Fruit fly (Drosophila melanogaster) whole organism, adult: ENCODE measurements around the gene CG14329.

ENCODE experiments used
- CG11617 ChIP-seq: fragments of 200-800 bp; sonication (Bioruptor generic); optimal IDR thresholded peaks from 2 replicates; lab custom pipeline; 2017; ENCODE audit warnings: mild to moderate bottlenecking, missing biosample characterization, missing genetic modification reagents, missing genetic modification characterization
- CG12768 ChIP-seq: fragments of 200-800 bp; sonication (Bioruptor generic); optimal IDR thresholded peaks from 2 replicates; lab custom pipeline; 2017; ENCODE audit warnings: missing biosample characterization, missing genetic modification characterization, mild to moderate bottlenecking, moderate library complexity, missing genetic modification reagents
- CG14711 ChIP-seq: fragments of 200-800 bp; sonication (Bioruptor generic); optimal IDR thresholded peaks from 2 replicates; lab custom pipeline; 2018; ENCODE audit warnings: missing biosample characterization, mild to moderate bottlenecking, missing genetic modification characterization, moderate library complexity
- CG1620 ChIP-seq: fragments of 200-800 bp; sonication (Bioruptor generic); optimal IDR thresholded peaks from 2 replicates; lab custom pipeline; 2016; ENCODE audit warnings: missing biosample characterization, missing genetic modification characterization
- CG33017 ChIP-seq: fragments of 200-800 bp; sonication (Bioruptor generic); optimal IDR thresholded peaks from 2 replicates; lab custom pipeline; 2018; ENCODE audit warnings: missing biosample characterization, mild to moderate bottlenecking, missing genetic modification characterization, moderate library complexity
- CG5204 ChIP-seq: fragments of 200-800 bp; sonication (Bioruptor generic); optimal IDR thresholded peaks from 2 replicates; lab custom pipeline; 2016; ENCODE audit warnings: missing biosample characterization, missing genetic modification characterization
- CG7045 ChIP-seq: fragments of 200-800 bp; sonication (Bioruptor generic); optimal IDR thresholded peaks from 2 replicates; lab custom pipeline; 2017; ENCODE audit warnings: missing biosample characterization, mild to moderate bottlenecking, missing genetic modification characterization
- CG7101 ChIP-seq: fragments of 200-800 bp; sonication (Bioruptor generic); optimal IDR thresholded peaks from 2 replicates; lab custom pipeline; 2018; ENCODE audit warnings: missing biosample characterization, mild to moderate bottlenecking, missing genetic modification characterization, moderate library complexity
- Clk ChIP-seq: fragments of 200-800 bp; sonication (Bioruptor generic); optimal IDR thresholded peaks from 2 replicates; lab custom pipeline; 2017; ENCODE audit warnings: missing biosample characterization, missing genetic modification characterization
- Crg-1 ChIP-seq: fragments of 200-800 bp; sonication (Bioruptor generic); optimal IDR thresholded peaks from 2 replicates; lab custom pipeline; 2016; ENCODE audit warnings: missing biosample characterization, missing genetic modification characterization
- Hr96 ChIP-seq: fragments of 200-800 bp; sonication (Bioruptor generic); optimal IDR thresholded peaks from 2 replicates; lab custom pipeline; 2016; ENCODE audit warnings: missing biosample characterization, missing genetic modification characterization
- Mnt ChIP-seq: fragments of 200-800 bp; sonication (Bioruptor generic); optimal IDR thresholded peaks from 2 replicates; lab custom pipeline; 2016; ENCODE audit warnings: missing biosample characterization, mild to moderate bottlenecking, missing genetic modification characterization
- bab1 ChIP-seq: fragments of 200-800 bp; sonication (Bioruptor generic); optimal IDR thresholded peaks from 3 replicates; lab custom pipeline; 2019; ENCODE audit warnings: missing biosample characterization, mild to moderate bottlenecking, missing genetic modification characterization, moderate library complexity
- cic ChIP-seq: fragments of 200-800 bp; sonication (Bioruptor generic); optimal IDR thresholded peaks from 2 replicates; lab custom pipeline; 2017; ENCODE audit warnings: missing biosample characterization, mild to moderate bottlenecking, missing genetic modification characterization, moderate library complexity
- cnc ChIP-seq, 2 experiments: fragments of >200 bp; optimal IDR thresholded peaks; 2 replicates each; lab custom pipeline; 2017
- kay ChIP-seq: fragments of 200-800 bp; sonication (Bioruptor generic); peaks from one replicate; lab custom pipeline; 2016; ENCODE audit warnings: missing biosample characterization, missing genetic modification characterization, borderline replicate concordance
- ovo ChIP-seq: fragments of 200-800 bp; sonication (Bioruptor generic); optimal IDR thresholded peaks from 2 replicates; lab custom pipeline; 2016; ENCODE audit warnings: missing biosample characterization, missing genetic modification characterization
- pad ChIP-seq: fragments of 200-800 bp; sonication (Bioruptor generic); optimal IDR thresholded peaks from 3 replicates; lab custom pipeline; 2017; ENCODE audit warnings: missing biosample characterization, missing genetic modification characterization, mild to moderate bottlenecking, moderate library complexity, missing genetic modification reagents
- tj ChIP-seq: fragments of 200-800 bp; sonication (Bioruptor generic); optimal IDR thresholded peaks from 3 replicates; lab custom pipeline; 2017; ENCODE audit warnings: missing biosample characterization, mild to moderate bottlenecking, missing genetic modification characterization, moderate library complexity
- toe ChIP-seq: fragments of 200-800 bp; sonication (Bioruptor generic); optimal IDR thresholded peaks from 2 replicates; lab custom pipeline; 2016; ENCODE audit warnings: missing biosample characterization, missing genetic modification characterization

The CG14329 gene

DNA sequence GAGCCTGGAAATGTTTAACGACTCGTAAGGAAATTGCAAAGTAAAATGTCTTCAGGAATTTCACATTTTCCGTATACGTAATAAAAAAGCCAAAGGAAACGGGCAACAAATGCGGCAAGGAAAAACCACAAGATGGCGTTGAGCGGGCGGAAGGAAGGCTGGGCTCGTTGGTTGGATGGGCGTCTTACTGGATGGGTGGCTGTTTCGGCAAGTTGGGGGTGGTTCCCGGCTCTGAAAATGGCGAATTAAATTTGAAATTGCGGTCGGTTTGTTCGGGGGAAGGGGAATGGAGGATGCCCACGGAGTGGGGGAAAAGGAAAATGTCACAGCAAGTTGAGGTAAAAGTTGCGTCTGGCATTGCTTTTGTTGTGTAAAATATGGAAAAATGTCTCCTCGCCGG, 9.5 kb upstream of the CG14329 start:
- no peak for TF ChIP-seq CG1620 (GFP tag; lab: Kevin White, UChicago)
- no peak for TF ChIP-seq Crg-1 (GFP tag; lab: Kevin White, UChicago)
- no peak for TF ChIP-seq tj
- no peak for TF ChIP-seq Mnt
- no peak for TF ChIP-seq CG5204 (GFP tag; lab: Kevin White, UChicago)
- TF ChIP-seq ovo (GFP tag; lab: Kevin White, UChicago), result no peak
- TF ChIP-seq kay (GFP tag; lab: Kevin White, UChicago), result no peak
- no peak for TF ChIP-seq pad
- no peak for TF ChIP-seq toe (GFP tag; lab: Kevin White, UChicago)
- TF ChIP-seq CG12768, result no peak
- TF ChIP-seq CG33017 (tag; lab: Kevin White, UChicago), result no peak
- TF ChIP-seq CG11617 (GFP tag; lab: Kevin White, UChicago), result no peak
- TF ChIP-seq CG7045 (GFP tag; lab: Kevin White, UChicago), result no peak

DNA sequence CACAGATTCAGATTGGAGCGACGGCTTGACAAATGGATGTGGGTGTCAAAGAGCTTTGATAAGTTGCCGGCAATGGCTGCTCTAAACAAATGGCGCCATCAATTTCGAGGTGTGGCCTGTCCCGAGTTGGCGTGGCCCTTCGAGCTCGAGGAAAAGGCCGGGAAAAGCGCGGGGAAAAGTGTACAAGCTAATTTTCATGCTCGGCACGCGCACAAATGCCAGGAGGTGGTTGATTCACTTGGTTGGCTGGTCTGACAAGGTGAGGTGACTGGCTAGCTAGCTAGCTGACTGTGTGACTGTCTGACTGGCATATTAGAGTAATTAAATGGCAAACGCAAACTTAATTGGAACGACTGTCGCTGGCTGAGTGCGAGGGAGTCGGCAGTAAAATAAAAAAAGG, 7.3 kb upstream of the CG14329 start:
- TF ChIP-seq Hr96 (GFP tag; lab: Kevin White, UChicago) (no peak), CG1620 (GFP tag; lab: Kevin White, UChicago) (no peak), bab1 (no peak), Crg-1 (GFP tag; lab: Kevin White, UChicago) (no peak), CG5204 (GFP tag; lab: Kevin White, UChicago) (no peak), CG12768 (no peak), Mnt (no peak), CG7045 (GFP tag; lab: Kevin White, UChicago) (no peak), CG7101 (tag; lab: Kevin White, UChicago) (no peak), ovo (GFP tag; lab: Kevin White, UChicago) (no peak), toe (GFP tag; lab: Kevin White, UChicago) (no peak)

DNA sequence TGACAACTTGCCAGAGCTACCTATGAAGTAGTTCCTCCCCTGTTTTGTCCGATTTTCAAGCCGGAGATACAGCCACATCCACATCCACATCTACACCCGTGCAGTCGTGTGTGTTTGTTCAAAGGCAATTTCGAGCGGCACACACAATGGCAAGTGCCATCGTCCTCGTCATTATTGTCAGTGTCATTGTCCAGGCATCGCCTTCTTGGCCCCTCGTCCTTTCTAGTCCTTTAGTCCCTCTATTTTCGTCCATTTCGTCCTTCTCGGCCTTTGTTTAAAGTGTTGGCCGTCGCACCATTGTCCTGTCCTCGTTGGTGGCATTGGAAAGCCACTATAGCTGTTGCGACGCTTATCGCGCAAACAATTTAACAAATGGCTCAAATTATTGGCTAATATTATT, 6.2 kb upstream of the CG14329 start:
- TF ChIP-seq Hr96 (GFP tag; lab: Kevin White, UChicago) (no peak), CG33017 (tag; lab: Kevin White, UChicago) (no peak), toe (GFP tag; lab: Kevin White, UChicago) (no peak), CG14711 (tag; lab: Kevin White, UChicago) (no peak), Clk (GFP tag; lab: Kevin White, UChicago) (no peak), kay (GFP tag; lab: Kevin White, UChicago) (no peak), cnc (optimal IDR thresholded peaks at IDR 0.05; lab: Kevin White, UChicago) (no peak), tj (no peak), Mnt (no peak), CG5204 (GFP tag; lab: Kevin White, UChicago) (no peak), pad (no peak), ovo (GFP tag; lab: Kevin White, UChicago) (no peak), CG7045 (GFP tag; lab: Kevin White, UChicago) (no peak)

DNA sequence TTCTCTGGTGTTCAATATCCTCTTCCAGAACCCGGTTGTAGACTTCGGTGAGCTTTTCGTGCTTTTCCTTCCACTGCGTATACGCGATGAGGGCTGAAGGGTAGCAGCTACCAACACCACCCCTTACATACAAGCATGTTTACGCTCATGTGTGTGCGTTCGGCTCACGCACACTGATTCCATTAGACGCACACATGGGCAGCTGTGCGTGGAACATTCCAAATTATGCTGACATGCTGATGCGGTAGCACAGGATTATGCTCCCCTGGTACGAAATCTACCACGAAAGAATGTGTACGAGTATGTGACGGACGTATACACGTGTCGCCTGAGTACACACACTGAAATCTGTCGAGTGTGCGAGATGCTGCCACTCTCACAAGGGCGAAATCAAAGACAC, 5.4 kb upstream of the CG14329 start:
- no peak for TF ChIP-seq CG7101 (tag; lab: Kevin White, UChicago)
- TF ChIP-seq tj, result peak; percentile 6
- TF ChIP-seq Mnt, result peak; percentile 59

DNA sequence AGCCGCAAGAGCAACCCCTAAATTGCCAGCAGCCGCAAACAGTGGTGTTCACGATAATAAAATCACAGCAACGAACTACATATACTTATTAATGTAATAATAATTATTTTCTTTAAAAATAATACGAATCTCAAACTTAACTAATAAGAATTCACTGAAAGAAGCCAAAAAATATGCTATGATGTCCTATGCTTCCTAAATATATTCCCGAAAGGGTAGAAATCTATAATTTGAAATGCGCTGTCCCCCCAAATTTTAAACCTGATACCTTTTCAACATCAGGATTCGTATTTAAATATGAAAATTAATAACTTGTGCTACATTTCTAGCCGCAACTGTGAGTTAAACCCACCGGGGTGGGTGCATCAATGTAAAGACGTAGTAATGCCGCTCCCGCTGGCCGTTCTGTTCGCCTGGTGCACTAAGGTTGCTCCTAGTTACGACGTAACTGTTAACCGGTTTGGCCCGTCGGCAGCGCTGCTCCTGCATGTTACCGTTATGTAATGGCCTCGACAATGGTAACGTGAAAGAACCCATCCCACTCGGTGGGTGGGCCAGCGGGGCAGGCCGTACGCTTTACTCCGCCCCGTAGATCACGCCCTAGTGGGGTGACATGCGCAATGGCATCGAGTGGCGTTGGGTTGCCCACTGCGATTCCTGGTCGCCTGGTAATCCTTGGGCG, 4.8 kb upstream of the CG14329 start:
- TF ChIP-seq tj (no peak), CG5204 (GFP tag; lab: Kevin White, UChicago) (peak; percentile 54), ovo (GFP tag; lab: Kevin White, UChicago) (no peak), CG7101 (tag; lab: Kevin White, UChicago) (peak; percentile 61), CG14711 (tag; lab: Kevin White, UChicago) (peak; percentile 50), Crg-1 (GFP tag; lab: Kevin White, UChicago) (no peak), Clk (GFP tag; lab: Kevin White, UChicago) (peak; percentile 13), CG7045 (GFP tag; lab: Kevin White, UChicago) (peak; percentile 79), CG33017 (tag; lab: Kevin White, UChicago) (peak; percentile 75), CG1620 (GFP tag; lab: Kevin White, UChicago) (no peak), cic (GFP tag; lab: Kevin White, UChicago) (no peak), kay (GFP tag; lab: Kevin White, UChicago) (no peak), bab1 (no peak), cnc (optimal IDR thresholded peaks at IDR 0.05; lab: Kevin White, UChicago) (no peak), toe (GFP tag; lab: Kevin White, UChicago) (peak; percentile 44), pad (no peak), CG11617 (GFP tag; lab: Kevin White, UChicago) (peak; percentile 38), Hr96 (GFP tag; lab: Kevin White, UChicago) (peak; percentile 6), Mnt (no peak), CG12768 (peak; percentile 69)

DNA sequence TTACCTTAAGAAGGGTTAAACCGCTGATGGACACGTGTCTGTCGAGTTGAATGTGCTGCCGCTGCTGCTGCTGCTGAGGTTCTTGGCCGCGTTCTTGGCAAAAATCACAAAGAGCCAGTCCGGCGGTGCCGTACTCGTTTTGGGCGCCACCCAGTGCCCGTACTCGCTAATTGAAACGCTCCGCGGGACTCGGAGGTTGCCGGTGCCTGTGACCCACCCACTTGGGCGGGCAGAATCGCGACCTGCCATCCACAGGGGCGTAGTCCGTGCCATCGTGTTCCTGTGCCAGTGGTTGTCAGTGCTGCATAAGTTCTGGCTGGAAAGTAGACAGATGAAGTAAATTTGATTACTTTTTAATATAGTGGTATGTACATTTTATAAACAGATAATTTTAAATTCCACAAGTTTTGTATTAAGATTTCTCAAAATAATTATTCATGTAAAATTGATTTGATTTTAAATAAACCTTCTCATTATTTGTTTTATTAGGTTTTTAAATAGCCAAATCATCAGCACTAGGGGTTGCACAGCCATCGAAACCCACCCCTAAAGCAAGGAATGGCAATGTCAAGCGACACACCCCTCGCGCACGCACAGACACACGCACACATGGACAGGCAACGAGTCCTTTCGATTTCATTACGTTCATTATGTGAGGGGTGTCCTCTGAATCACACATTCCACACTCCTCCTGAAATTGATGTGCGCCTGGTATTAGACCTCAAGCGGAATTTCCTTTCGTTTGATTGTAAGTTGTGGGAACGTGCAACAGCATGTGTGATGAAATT, 4.1 kb upstream of the CG14329 start:
- TF ChIP-seq CG7045 (GFP tag; lab: Kevin White, UChicago) (peak; percentile 29), cic (GFP tag; lab: Kevin White, UChicago) (no peak), ovo (GFP tag; lab: Kevin White, UChicago) (no peak), CG5204 (GFP tag; lab: Kevin White, UChicago) (peak; percentile 55), toe (GFP tag; lab: Kevin White, UChicago) (no peak), Hr96 (GFP tag; lab: Kevin White, UChicago) (peak; percentile 16), Clk (GFP tag; lab: Kevin White, UChicago) (no peak), bab1 (no peak), Mnt (peak; percentile 38), CG11617 (GFP tag; lab: Kevin White, UChicago) (no peak), CG33017 (tag; lab: Kevin White, UChicago) (peak; percentile 29), cnc (optimal IDR thresholded peaks at IDR 0.05; lab: Kevin White, UChicago) (no peak), CG1620 (GFP tag; lab: Kevin White, UChicago) (no peak), CG14711 (tag; lab: Kevin White, UChicago) (no peak), tj (no peak), kay (GFP tag; lab: Kevin White, UChicago) (no peak), pad (peak; percentile 5), CG12768 (peak; percentile 21)
